Worm (Caenorhabditis elegans): ENCODE results near the gene Y49F6C.2.

Y49F6C.2 gene

ce11 chrII:3378275-3378674 lies at the start of gene Y49F6C.2:
Gene Y49F6C.2, plus strand, starts transcription at chrII:3378575.
- TF ChIP-seq unc-62 (GFP tag; optimal IDR thresholded peaks at IDR 0.05) = no peak

- no peak for TF ChIP-seq unc-62 (GFP tag; optimal IDR thresholded peaks at IDR 0.05)
Observed at ce11 chrII:3332039-3332438, 46.3 kb upstream of the Y49F6C.2 start, which contains the start of gene irld-27. Gene irld-27, plus strand, starts transcription at chrII:3332339.

- TF ChIP-seq unc-62 (GFP tag; optimal IDR thresholded peaks at IDR 0.05) = no peak
Observed at ce11 chrII:3337039-3337438, 41.3 kb upstream of the Y49F6C.2 start, which contains the start of gene F14D2.19. Gene F14D2.19, minus strand, starts transcription at chrII:3337139.

ce11 chrII:3338556-3338955 lies 39.8 kb upstream of the Y49F6C.2 start, which contains the start of gene F14D2.7:
Gene F14D2.7, minus strand, starts transcription at chrII:3338656.
- TF ChIP-seq unc-62 (GFP tag; optimal IDR thresholded peaks at IDR 0.05) = no peak

DNA sequence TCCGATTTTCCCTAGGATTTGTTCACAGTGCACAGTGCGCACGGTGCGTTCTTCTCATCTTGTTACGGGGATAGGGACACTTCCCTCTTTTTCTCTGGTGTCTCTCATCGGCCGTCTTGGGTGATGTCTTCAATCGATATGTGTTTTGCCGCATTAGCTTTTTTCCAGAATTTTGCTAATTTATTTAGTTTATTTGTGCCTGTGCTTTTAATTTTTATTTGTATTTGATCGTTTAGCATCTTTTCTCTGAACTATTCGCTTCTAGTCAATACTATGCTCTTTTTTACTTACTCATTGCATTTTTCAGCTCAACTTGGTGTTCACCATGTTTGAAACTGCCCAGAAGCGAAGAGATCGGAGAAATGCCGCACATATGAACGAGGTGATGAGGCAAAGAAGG lies 38.1 kb upstream of the Y49F6C.2 start, which contains the start of gene F14D2.5:
TSS of gene F14D2.5 (plus strand) at position 301 of the 400 bp plus-strand sequence.
- no peak for TF ChIP-seq unc-62 (GFP tag; optimal IDR thresholded peaks at IDR 0.05)

DNA sequence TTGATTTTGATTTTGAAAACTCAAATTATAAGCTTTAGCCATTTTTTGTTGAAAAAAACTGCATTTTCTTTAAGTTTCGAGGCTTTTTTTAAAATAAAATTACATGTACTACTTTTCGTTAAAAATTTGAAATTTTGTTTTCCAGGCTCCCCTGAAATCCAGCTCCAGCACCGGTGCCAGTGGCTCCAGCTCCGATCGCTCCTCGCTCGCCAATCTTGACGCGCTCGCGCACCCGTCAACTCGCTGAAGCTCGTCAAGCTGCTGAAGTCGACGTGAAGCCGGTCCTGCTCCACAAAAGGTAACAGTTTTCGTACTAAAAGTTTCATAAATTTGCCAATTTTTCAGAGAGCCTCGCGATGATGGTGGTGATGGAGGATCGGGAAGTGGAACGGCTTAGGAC lies 37.6 kb upstream of the Y49F6C.2 start:
- no peak for TF ChIP-seq unc-62 (GFP tag; optimal IDR thresholded peaks at IDR 0.05)

ce11 chrII:3341989-3342388 lies 36.4 kb upstream of the Y49F6C.2 start, which contains the start of gene F14D2.11:
Gene F14D2.11, minus strand, starts transcription at chrII:3342089.
- no peak for TF ChIP-seq unc-62 (GFP tag; optimal IDR thresholded peaks at IDR 0.05)

- no peak for TF ChIP-seq unc-62 (GFP tag; optimal IDR thresholded peaks at IDR 0.05)
Observed at ce11 chrII:3343714-3344113, 34.7 kb upstream of the Y49F6C.2 start, which contains the start of gene F14D2.15. Gene F14D2.15, minus strand, starts transcription at chrII:3343814.

DNA sequence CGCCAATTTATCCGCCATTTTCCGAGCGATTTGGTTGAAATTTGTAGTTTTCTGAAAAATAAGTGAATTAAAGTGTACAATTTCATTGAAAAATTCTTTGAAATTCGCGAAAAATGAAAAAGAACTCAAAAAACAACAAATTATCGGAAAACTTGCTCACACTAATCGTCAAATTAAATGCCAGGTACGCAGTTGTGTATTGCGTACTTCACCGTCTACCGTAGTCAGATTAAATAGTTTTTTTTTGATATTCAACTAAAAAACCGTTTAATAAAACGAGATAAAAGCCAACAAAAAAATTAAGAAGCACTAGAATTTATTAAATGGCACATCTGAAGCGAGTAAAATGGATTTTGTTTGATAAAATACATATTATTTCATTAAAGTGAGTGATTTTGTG lies 33.5 kb upstream of the Y49F6C.2 start, which contains the start of gene bath-28:
TSS of gene bath-28 (minus strand) at position 51 of the 400 bp plus-strand sequence.
- TF ChIP-seq unc-62 (GFP tag; optimal IDR thresholded peaks at IDR 0.05) = no peak

ce11 chrII:3346328-3346780 lies 32.0 kb upstream of the Y49F6C.2 start, which contains the start of gene bath-30:
Gene bath-30, minus strand, starts transcription at chrII:3346378.
- no peak for TF ChIP-seq unc-62 (GFP tag; optimal IDR thresholded peaks at IDR 0.05)

ce11 chrII:3347940-3348610 lies 30.3 kb upstream of the Y49F6C.2 start, which contains the start of the genes F14D2.14 and bath-29:
Gene F14D2.14, minus strand, starts transcription at chrII:3347990.
Gene bath-29, plus strand, starts transcription at chrII:3348560.
- TF ChIP-seq unc-62 (GFP tag; optimal IDR thresholded peaks at IDR 0.05) = no peak

DNA sequence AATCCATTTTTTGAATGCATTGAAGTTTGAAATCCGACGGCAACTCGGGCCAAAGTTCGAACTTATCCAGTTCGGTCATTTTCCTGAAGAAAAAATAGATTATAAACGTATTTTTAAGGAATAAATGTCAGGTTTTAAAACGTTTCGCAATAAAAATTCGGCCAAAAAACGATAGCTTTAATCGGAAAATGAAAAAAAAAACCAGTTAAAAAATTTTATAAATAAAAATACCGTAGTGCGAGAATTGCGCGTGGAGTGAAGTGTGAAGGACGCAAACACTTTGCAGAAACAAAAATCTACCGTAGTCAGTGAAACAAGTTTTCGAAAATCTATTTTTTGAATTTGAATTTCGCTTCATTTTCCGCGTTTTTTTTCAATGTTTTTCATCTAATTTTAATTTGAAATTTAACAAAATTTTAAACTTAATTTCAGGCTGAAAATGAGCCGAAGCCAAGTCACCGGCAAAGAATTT lies 28.5 kb upstream of the Y49F6C.2 start, which contains the start of gene F14D2.8:
TSS of gene F14D2.8 (minus strand) at position 51 of the 472 bp plus-strand sequence.
- TF ChIP-seq unc-62 (GFP tag; optimal IDR thresholded peaks at IDR 0.05) = no peak

DNA sequence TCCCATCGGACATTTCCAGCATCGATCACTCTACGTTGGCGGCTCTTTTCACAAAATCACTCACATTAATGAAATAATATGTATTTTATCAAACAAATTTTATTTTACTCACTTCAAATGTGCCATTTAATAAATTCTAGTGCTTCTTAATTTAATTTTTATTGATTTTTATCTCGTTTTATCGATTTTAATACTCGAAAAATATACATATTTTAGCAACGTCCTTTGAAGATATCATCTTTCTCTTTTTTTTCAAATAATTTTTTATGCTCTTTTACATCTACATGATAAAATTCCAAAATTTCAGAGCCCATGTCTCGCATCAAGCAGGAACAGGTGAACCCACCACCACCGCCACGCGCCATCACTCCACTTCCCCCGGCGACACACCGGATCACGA lies 19.5 kb upstream of the Y49F6C.2 start, which contains the start of the genes lido-14 and bath-27:
TSS of gene lido-14 (plus strand) at position 301 of the 400 bp plus-strand sequence.
TSS of gene bath-27 (plus strand) at position 306 of the 400 bp plus-strand sequence.
- TF ChIP-seq unc-62 (GFP tag; optimal IDR thresholded peaks at IDR 0.05) = no peak

ce11 chrII:3367100-3367499 lies 11.3 kb upstream of the Y49F6C.2 start, which contains the start of gene Y49F6C.6:
Gene Y49F6C.6, minus strand, starts transcription at chrII:3367200.
- TF ChIP-seq unc-62 (GFP tag; optimal IDR thresholded peaks at IDR 0.05) = no peak

DNA sequence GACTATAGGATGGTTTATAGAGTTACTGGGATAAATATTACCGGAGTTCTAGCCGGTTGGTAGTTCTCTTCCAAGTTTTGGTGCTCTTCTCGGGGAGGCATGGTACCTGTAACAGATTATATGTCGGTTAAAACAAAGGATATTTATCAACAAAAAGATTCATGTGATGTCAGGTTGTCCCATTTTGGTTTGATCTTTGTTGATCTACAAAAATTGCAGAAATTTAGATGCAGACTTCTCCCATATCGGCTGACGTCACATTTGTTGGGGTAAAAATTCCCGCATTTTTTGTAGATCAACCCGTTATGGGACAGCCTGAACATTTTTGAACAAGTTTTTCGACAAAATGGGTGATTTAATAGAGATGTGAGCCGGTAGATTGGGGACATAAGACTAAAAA lies 10.3 kb upstream of the Y49F6C.2 start, which contains the start of gene Y49F6C.7:
TSS of gene Y49F6C.7 (minus strand) at position 101 of the 400 bp plus-strand sequence.
- no peak for TF ChIP-seq unc-62 (GFP tag; optimal IDR thresholded peaks at IDR 0.05)

- no peak for TF ChIP-seq unc-62 (GFP tag; optimal IDR thresholded peaks at IDR 0.05)
Observed at ce11 chrII:3370061-3370460, 8.3 kb upstream of the Y49F6C.2 start, which contains the start of gene Y49F6C.8. Gene Y49F6C.8, minus strand, starts transcription at chrII:3370111.
